Fruit fly (Drosophila melanogaster): ENCODE results near the gene stai.

The stai gene

dm6 chr2L:6051212-6051621 is 49.0 kb upstream of the stai start (continued):
- peak; percentile 81 for TF ChIP-seq dimm (GFP tag; IDR thresholded peaks at IDR 0.05)
- TF ChIP-seq maf-S (GFP tag; optimal IDR thresholded peaks at IDR 0.05) = peak; percentile 91
- TF ChIP-seq B-H1 (GFP tag; IDR thresholded peaks at IDR 0.05) = peak; percentile 89
- TF ChIP-seq Opbp (GFP tag; IDR thresholded peaks at IDR 0.05; ENCODE audit: partially characterized antibody) = no peak
- peak; percentile 97 for TF ChIP-seq CG7556 (GFP tag; optimal IDR thresholded peaks at IDR 0.05)
- peak; percentile 66 for TF ChIP-seq CG17612 (GFP tag; IDR thresholded peaks at IDR 0.05)
- TF ChIP-seq cad (GFP tag; optimal IDR thresholded peaks at IDR 0.05) = no peak
- TF ChIP-seq sim (GFP tag; IDR thresholded peaks at IDR 0.05) = peak; percentile 91
- peak; percentile 96 for TF ChIP-seq CG17328 (GFP tag; IDR thresholded peaks at IDR 0.05)
- TF ChIP-seq prd (optimal IDR thresholded peaks at IDR 0.05) = no peak
- peak; percentile 84 for TF ChIP-seq prd (GFP tag; IDR thresholded peaks at IDR 0.05)
- TF ChIP-seq fru (optimal IDR thresholded peaks at IDR 0.05) = no peak
- TF ChIP-seq fu2 (GFP tag; optimal IDR thresholded peaks at IDR 0.05) = peak; percentile 79
- peak; percentile 95 for TF ChIP-seq phol (tag; optimal IDR thresholded peaks at IDR 0.05)
- TF ChIP-seq CG16813 (GFP tag; IDR thresholded peaks at IDR 0.05; ENCODE audit: partially characterized antibody) = no peak
- TF ChIP-seq BEAF-32 (GFP tag; optimal IDR thresholded peaks at IDR 0.05) = no peak
- TF ChIP-seq her (GFP tag; optimal IDR thresholded peaks at IDR 0.05) = peak; percentile 95
- no peak for TF ChIP-seq sd (tag; optimal IDR thresholded peaks at IDR 0.05)
- peak; percentile 95 for TF ChIP-seq CG32532 (GFP tag; IDR thresholded peaks at IDR 0.05)
- peak; percentile 84 for TF ChIP-seq cas (GFP tag; IDR thresholded peaks at IDR 0.05)
- TF ChIP-seq CG2875 (GFP tag; optimal IDR thresholded peaks at IDR 0.05) = peak; percentile 92
- peak; percentile 92 for TF ChIP-seq Dip3 (GFP tag; optimal IDR thresholded peaks at IDR 0.05)
- peak; percentile 93 for TF ChIP-seq CG10959 (GFP tag; IDR thresholded peaks at IDR 0.05)
- peak; percentile 98 for TF ChIP-seq CG34376 (GFP tag; optimal IDR thresholded peaks at IDR 0.05)
- peak; percentile 83 for TF ChIP-seq ase (GFP tag; IDR thresholded peaks at IDR 0.05)
- no peak for TF ChIP-seq chinmo (GFP tag; IDR thresholded peaks at IDR 0.05; ENCODE audit: partially characterized antibody)
- TF ChIP-seq CG15479 (GFP tag; optimal IDR thresholded peaks at IDR 0.05) = no peak
- peak; percentile 96 for TF ChIP-seq CG13624 (GFP tag; optimal IDR thresholded peaks at IDR 0.05)
- TF ChIP-seq Lpt (GFP tag; optimal IDR thresholded peaks at IDR 0.05) = no peak
- TF ChIP-seq dm (GFP tag; optimal IDR thresholded peaks at IDR 0.05) = peak; percentile 85
- peak; percentile 97 for TF ChIP-seq Fer3 (tag; optimal IDR thresholded peaks at IDR 0.05)
- TF ChIP-seq toy (GFP tag; IDR thresholded peaks at IDR 0.05) = peak; percentile 76; the same call in 1 of the 2 replicates
- 0 out of 2 replicates have a peak, but pooled peaks have one; percentile 20 for TF ChIP-seq Dref (GFP tag; IDR thresholded peaks at IDR 0.05)
- peak; percentile 84 for TF ChIP-seq Deaf1 (tag; optimal IDR thresholded peaks at IDR 0.05)
- TF ChIP-seq Hmx (GFP tag; optimal IDR thresholded peaks at IDR 0.05) = peak; percentile 79
- 0 out of 3 replicates have a peak, but pooled peaks have one; percentile 17 for TF ChIP-seq jigr1 (GFP tag; IDR thresholded peaks at IDR 0.05)
- TF ChIP-seq trh (GFP tag; optimal IDR thresholded peaks at IDR 0.05) = peak; percentile 57
- TF ChIP-seq ato (GFP tag; IDR thresholded peaks at IDR 0.05; ENCODE audit: partially characterized antibody) = no peak
- TF ChIP-seq CG10274 (GFP tag; optimal IDR thresholded peaks at IDR 0.05) = peak; percentile 84
- TF ChIP-seq CG32767 (GFP tag; IDR thresholded peaks at IDR 0.05) = peak; percentile 93
- no peak for TF ChIP-seq CG12769 (tag; optimal IDR thresholded peaks at IDR 0.05)
- TF ChIP-seq CG2120 (GFP tag; optimal IDR thresholded peaks at IDR 0.05) = peak; percentile 95
- TF ChIP-seq grau (tag; optimal IDR thresholded peaks at IDR 0.05) = peak; percentile 96
- TF ChIP-seq CrebB (tag; optimal IDR thresholded peaks at IDR 0.05) = peak; percentile 98
- TF ChIP-seq Elba2 (GFP tag; optimal IDR thresholded peaks at IDR 0.05) = no peak
- TF ChIP-seq NC2β (GFP tag; optimal IDR thresholded peaks at IDR 0.05) = peak; percentile 89
- peak; percentile 87 for TF ChIP-seq kay (GFP tag; optimal IDR thresholded peaks at IDR 0.05)
- TF ChIP-seq Hsf (GFP tag; optimal IDR thresholded peaks at IDR 0.05) = peak; percentile 94
- peak; percentile 41; the same call in 1 of the 2 replicates for TF ChIP-seq CG4404 (GFP tag; IDR thresholded peaks at IDR 0.05)
- TF ChIP-seq crc (GFP tag; optimal IDR thresholded peaks at IDR 0.05) = peak; percentile 90
- peak; percentile 93 for TF ChIP-seq ken (GFP tag; IDR thresholded peaks at IDR 0.05)
- peak; percentile 88 for TF ChIP-seq pnt (GFP tag; optimal IDR thresholded peaks at IDR 0.05)
- no peak for TF ChIP-seq grn (GFP tag; optimal IDR thresholded peaks at IDR 0.05)

Data from whole organism, embryonic.